Worm (Caenorhabditis elegans): Measurements from ENCODE around the gene zig-3.

DNA sequence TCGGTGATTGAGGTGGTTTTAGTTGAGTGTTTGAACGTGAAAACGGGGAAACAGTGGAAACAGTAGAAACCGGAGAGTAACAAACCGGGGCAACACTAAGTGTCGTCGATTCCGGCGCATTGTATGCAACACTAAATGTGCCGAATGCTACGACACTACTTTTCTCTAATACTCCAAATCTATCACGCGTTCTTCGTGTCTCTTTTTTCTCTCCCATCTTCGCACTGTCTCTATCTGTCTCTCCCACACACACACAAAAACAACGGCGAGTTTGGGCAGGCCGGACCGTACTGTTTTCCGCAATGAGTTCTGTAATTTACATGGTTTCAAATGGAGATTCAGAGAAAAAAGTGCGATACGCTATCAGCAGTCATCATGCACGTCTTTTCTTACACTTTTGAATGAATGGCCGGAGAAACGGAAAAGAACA, 31.5 kb downstream of the zig-3 start:
- TF ChIP-seq ahr-1 (tag; optimal IDR thresholded peaks at IDR 0.05): no peak
- no peak for TF ChIP-seq pag-3 (tag; optimal IDR thresholded peaks at IDR 0.05; ENCODE audit: borderline replicate concordance)
- TF ChIP-seq lin-11 (tag; optimal IDR thresholded peaks at IDR 0.05): no peak
- no peak for TF ChIP-seq pha-4 (tag; optimal IDR thresholded peaks at IDR 0.05)
- no peak for TF ChIP-seq unc-86 (tag; optimal IDR thresholded peaks at IDR 0.05)
- no peak for TF ChIP-seq tbx-7 (tag; optimal IDR thresholded peaks at IDR 0.05)
- TF ChIP-seq C38D4.7 (GFP tag; optimal IDR thresholded peaks at IDR 0.05): no peak
- peak; percentile 89 for TF ChIP-seq elt-2 (tag; optimal IDR thresholded peaks at IDR 0.05)

All from whole organism, late embryonic.